Worm (Caenorhabditis elegans): ENCODE results near the gene pacl-1.

pacl-1 gene

ce11 chrV:16282147-16282546, 6.9 kb upstream of the pacl-1 start, which contains the start of gene F28G4.2:
Gene F28G4.2, minus strand, starts transcription at chrV:16282321.
- TF ChIP-seq irx-1 (tag; optimal IDR thresholded peaks at IDR 0.05) = no peak
- TF ChIP-seq blmp-1 (tag; optimal IDR thresholded peaks at IDR 0.05) = peak; percentile 78
- TF ChIP-seq ama-1 (optimal IDR thresholded peaks at IDR 0.05) = no peak

- peak in 1 of 2 experiments; percentile 34 for TF ChIP-seq lin-35 (GFP tag; optimal IDR thresholded peaks at IDR 0.05)
- no peak for TF ChIP-seq ama-1 (optimal IDR thresholded peaks at IDR 0.05)
- no peak for TF ChIP-seq pax-3 (tag; optimal IDR thresholded peaks at IDR 0.05)
- no peak for TF ChIP-seq pag-3 (tag; optimal IDR thresholded peaks at IDR 0.05; ENCODE audit: borderline replicate concordance, insufficient read depth)
- no peak for TF ChIP-seq ces-1 (GFP tag; optimal IDR thresholded peaks at IDR 0.05)
- no peak for TF ChIP-seq ets-5 (GFP tag; IDR thresholded peaks at IDR 0.05)
- TF ChIP-seq nhr-19 (GFP tag; conservative IDR thresholded peaks at IDR 0.05) = no peak
- TF ChIP-seq elt-2 (tag; optimal IDR thresholded peaks at IDR 0.05) = peak; percentile 95
- peak; percentile 38 for TF ChIP-seq nhr-90 (tag; optimal IDR thresholded peaks at IDR 0.05; ENCODE audit: poor library complexity)
- TF ChIP-seq nhr-237 (tag; optimal IDR thresholded peaks at IDR 0.05) = no peak
- TF ChIP-seq fkh-4 (tag; optimal IDR thresholded peaks at IDR 0.05; ENCODE audit: borderline replicate concordance) = no peak
- no peak for TF ChIP-seq mep-1 (tag; optimal IDR thresholded peaks at IDR 0.05)
- peak; percentile 59 for TF ChIP-seq nhr-20 (tag; optimal IDR thresholded peaks at IDR 0.05)
- TF ChIP-seq fkh-10 (GFP tag; optimal IDR thresholded peaks at IDR 0.05) = no peak
- TF ChIP-seq nhr-28 (tag; optimal IDR thresholded peaks at IDR 0.05) = no peak
- no peak for TF ChIP-seq egl-27 (tag; optimal IDR thresholded peaks at IDR 0.05)
- no peak for TF ChIP-seq sptf-1 (tag; optimal IDR thresholded peaks at IDR 0.05)
- no peak for TF ChIP-seq C34B4.2 (tag; optimal IDR thresholded peaks at IDR 0.05)
- TF ChIP-seq nhr-71 (tag; optimal IDR thresholded peaks at IDR 0.05) = no peak
- no peak for TF ChIP-seq skn-1 (tag; optimal IDR thresholded peaks at IDR 0.05)
Measured at ce11 chrV:16277918-16278317, 2.7 kb upstream of the pacl-1 start, which contains the start of gene cyp-37B1. Gene cyp-37B1, plus strand, starts transcription at chrV:16278116.

ce11 chrV:16271121-16271520, 4.1 kb downstream of the pacl-1 start, which contains the start of gene T13F3.6:
Gene T13F3.6, minus strand, starts transcription at chrV:16271221.
- TF ChIP-seq nhr-84 (tag; optimal IDR thresholded peaks at IDR 0.05) (no peak), nhr-76 (tag; optimal IDR thresholded peaks at IDR 0.05) (no peak), pqm-1 (tag; optimal IDR thresholded peaks at IDR 0.05) (no peak), nhr-85 (tag) (no peak), unc-62 (GFP tag; optimal IDR thresholded peaks at IDR 0.05) (no peak), ces-1 (GFP tag; optimal IDR thresholded peaks at IDR 0.05) (no peak), ceh-90 (tag; optimal IDR thresholded peaks at IDR 0.05) (no peak), nhr-19 (GFP tag; conservative IDR thresholded peaks at IDR 0.05) (no peak), efl-3 (GFP tag; optimal IDR thresholded peaks at IDR 0.05) (no peak)

- TF ChIP-seq aha-1 (tag; optimal IDR thresholded peaks at IDR 0.05) (no peak), lin-35 (GFP tag; optimal IDR thresholded peaks at IDR 0.05) (no peak), unc-98 (GFP tag; IDR thresholded peaks at IDR 0.05) (no peak), nhr-76 (tag; optimal IDR thresholded peaks at IDR 0.05) (no peak), ceh-8 (GFP tag; optimal IDR thresholded peaks at IDR 0.05) (no peak), dsc-1 (tag; optimal IDR thresholded peaks at IDR 0.05) (no peak)
Measured at ce11 chrV:16269556-16269955, 5.7 kb downstream of the pacl-1 start, which contains the start of the genes fbxa-2 and T13F3.8. Gene fbxa-2, minus strand, starts transcription at chrV:16269656. Gene T13F3.8, plus strand, starts transcription at chrV:16269800.

- no peak for TF ChIP-seq hpl-2 (GFP tag; optimal IDR thresholded peaks at IDR 0.05)
- no peak for TF ChIP-seq ces-1 (GFP tag; optimal IDR thresholded peaks at IDR 0.05)
- no peak for TF ChIP-seq egl-13 (tag; optimal IDR thresholded peaks at IDR 0.05)
- no peak for TF ChIP-seq ets-5 (GFP tag; IDR thresholded peaks at IDR 0.05)
- TF ChIP-seq ceh-63 (GFP tag; optimal IDR thresholded peaks at IDR 0.05) = no peak
- TF ChIP-seq tlp-1 (tag; optimal IDR thresholded peaks at IDR 0.05) = no peak
- TF ChIP-seq irx-1 (tag; optimal IDR thresholded peaks at IDR 0.05) = no peak
- TF ChIP-seq vab-15 (tag; optimal IDR thresholded peaks at IDR 0.05) = no peak
- TF ChIP-seq alr-1 (tag; optimal IDR thresholded peaks at IDR 0.05; ENCODE audit: borderline replicate concordance) = no peak
- no peak for TF ChIP-seq sox-4 (tag; optimal IDR thresholded peaks at IDR 0.05)
- no peak for TF ChIP-seq fos-1 (tag; optimal IDR thresholded peaks at IDR 0.05)
- TF ChIP-seq hlh-4 (tag; optimal IDR thresholded peaks at IDR 0.05) = no peak
- no peak for TF ChIP-seq snpc-4 (tag; optimal IDR thresholded peaks at IDR 0.05)
- TF ChIP-seq sptf-1 (tag; optimal IDR thresholded peaks at IDR 0.05) = no peak
- no peak for TF ChIP-seq rnt-1 (tag; optimal IDR thresholded peaks at IDR 0.05)
- no peak for TF ChIP-seq nhr-76 (tag; optimal IDR thresholded peaks at IDR 0.05)
- TF ChIP-seq lin-14 (GFP tag; optimal IDR thresholded peaks at IDR 0.05) = no peak
- TF ChIP-seq fkh-8 (tag; optimal IDR thresholded peaks at IDR 0.05) = no peak
- TF ChIP-seq lin-35 (GFP tag; optimal IDR thresholded peaks at IDR 0.05) = no peak
Measured at ce11 chrV:16266514-16266913, 8.7 kb downstream of the pacl-1 start, which contains the start of gene T13F3.4. Gene T13F3.4, minus strand, starts transcription at chrV:16266614.
